Worm (Caenorhabditis elegans) whole organism, mixed stage, embryonic: Measurements from ENCODE around the gene spe-39.

Experiments
- M03D4.4 ChIP-seq: sonication (generic microtip); optimal IDR thresholded peaks from 2 replicates; lab custom pipeline; 2017; ENCODE audit warnings: mild to moderate bottlenecking, missing genetic modification characterization, missing compliant biosample characterization
- bed-3 ChIP-seq: fragments of 200-800 bp; sonication (Bioruptor generic); optimal IDR thresholded peaks from 3 replicates; lab custom pipeline; 2018; ENCODE audit warnings: mild to moderate bottlenecking, missing genetic modification characterization, moderate library complexity, missing compliant biosample characterization
- blmp-1 ChIP-seq: fragments of 150-350 bp; optimal IDR thresholded peaks from 2 replicates; lab custom pipeline; 2014; ENCODE audit warnings: missing biosample characterization, missing genetic modification characterization
- ceh-39 ChIP-seq: fragments of 150-350 bp; optimal IDR thresholded peaks from 2 replicates; lab custom pipeline; 2014; ENCODE audit warnings: missing biosample characterization, missing genetic modification characterization
- ceh-83 ChIP-seq: fragments of 200-800 bp; sonication (Bioruptor generic); optimal IDR thresholded peaks from 2 replicates; lab custom pipeline; 2018; ENCODE audit warnings: mild to moderate bottlenecking, missing genetic modification characterization, missing compliant biosample characterization
- ces-1 ChIP-seq: fragments of 150-350 bp; optimal IDR thresholded peaks from 2 replicates; lab custom pipeline; 2014; ENCODE audit warnings: missing biosample characterization, missing genetic modification reagents, missing genetic modification characterization
- cnd-1 ChIP-seq: fragments of 200-800 bp; sonication (Bioruptor generic); optimal IDR thresholded peaks from 2 replicates; lab custom pipeline; 2018; ENCODE audit warnings: mild to moderate bottlenecking, missing genetic modification characterization, missing compliant biosample characterization
- drap-1 ChIP-seq: fragments of 200-800 bp; sonication (Bioruptor generic); optimal IDR thresholded peaks from 3 replicates; lab custom pipeline; 2018; ENCODE audit warnings: mild to moderate bottlenecking, missing genetic modification characterization, missing compliant biosample characterization
- elt-1 ChIP-seq: sonication (generic microtip); optimal IDR thresholded peaks from 2 replicates; lab custom pipeline; 2017; ENCODE audit warnings: missing genetic modification characterization, mild to moderate bottlenecking, missing compliant biosample characterization, antibody characterized with exemption, moderate library complexity, borderline replicate concordance; ENCODE audit not compliant: insufficient read depth
- ham-2 ChIP-seq: fragments of 200-800 bp; sonication (Bioruptor generic); optimal IDR thresholded peaks from 2 replicates; lab custom pipeline; 2018; ENCODE audit warnings: mild to moderate bottlenecking, missing genetic modification characterization, missing compliant biosample characterization
- hlh-1 ChIP-seq: fragments of 150-350 bp; optimal IDR thresholded peaks from 2 replicates; lab custom pipeline; 2014; ENCODE audit warnings: missing biosample characterization, missing genetic modification reagents, missing genetic modification characterization
- mab-5 ChIP-seq: fragments of 150-350 bp; optimal IDR thresholded peaks from 2 replicates; lab custom pipeline; 2014; ENCODE audit warnings: missing biosample characterization, missing genetic modification characterization
- mep-1 ChIP-seq: fragments of 150-350 bp; optimal IDR thresholded peaks from 2 replicates; lab custom pipeline; 2017; ENCODE audit warnings: missing biosample characterization, missing genetic modification reagents, missing genetic modification characterization, inconsistent platforms
- mls-2 ChIP-seq: sonication (generic microtip); optimal IDR thresholded peaks from 2 replicates; lab custom pipeline; 2016; ENCODE audit warnings: mild to moderate bottlenecking, missing genetic modification characterization, moderate library complexity, missing compliant biosample characterization
- nhr-237 ChIP-seq: fragments of 150-350 bp; optimal IDR thresholded peaks from 2 replicates; lab custom pipeline; 2014; ENCODE audit warnings: missing biosample characterization, missing genetic modification characterization
- nhr-76 ChIP-seq: sonication (generic microtip); optimal IDR thresholded peaks from 2 replicates; lab custom pipeline; 2017; ENCODE audit warnings: missing biosample characterization, missing genetic modification characterization
- pha-4 ChIP-seq: fragments of 150-350 bp; optimal IDR thresholded peaks from 2 replicates; lab custom pipeline; 2018; ENCODE audit warnings: missing biosample characterization, missing genetic modification reagents, missing genetic modification characterization
- sem-2 ChIP-seq: fragments of 200-800 bp; sonication (Bioruptor generic); optimal IDR thresholded peaks from 2 replicates; lab custom pipeline; 2018; ENCODE audit warnings: mild to moderate bottlenecking, missing genetic modification characterization, missing compliant biosample characterization
- snpc-4 ChIP-seq: fragments of 150-350 bp; optimal IDR thresholded peaks from 2 replicates; lab custom pipeline; 2014; ENCODE audit warnings: missing biosample characterization, missing genetic modification characterization
- unc-120 ChIP-seq: sonication (generic microtip); optimal IDR thresholded peaks from 2 replicates; lab custom pipeline; 2017; ENCODE audit warnings: missing genetic modification characterization, missing compliant biosample characterization; ENCODE audit not compliant: poor library complexity, severe bottlenecking
- unc-39 ChIP-seq: fragments of 150-350 bp; optimal IDR thresholded peaks from 2 replicates; lab custom pipeline; 2014; ENCODE audit warnings: missing biosample characterization, missing genetic modification characterization
- zip-8 ChIP-seq: fragments of 150-350 bp; optimal IDR thresholded peaks from 2 replicates; lab custom pipeline; 2014; ENCODE audit warnings: missing biosample characterization, missing genetic modification characterization

The spe-39 gene

ce11 chrV:6835242-6835641 lies 50.0 kb downstream of the spe-39 start, which contains the start of the genes T15B7.14 and col-143:
TSS of gene T15B7.14 (minus strand) at chrV:6835342.
TSS of gene col-143 (plus strand) at chrV:6835635.
- TF ChIP-seq zip-8 (tag; lab: Kevin White, UChicago) (no peak), nhr-76 (tag; lab: Kevin White, UChicago) (no peak), bed-3 (GFP tag; lab: Kevin White, UChicago) (no peak), pha-4 (tag; lab: Kevin White, UChicago) (no peak), ceh-83 (GFP tag; lab: Kevin White, UChicago) (no peak), ces-1 (GFP tag; lab: Kevin White, UChicago) (no peak), unc-39 (tag; lab: Kevin White, UChicago) (no peak), mls-2 (tag; lab: Kevin White, UChicago) (no peak), unc-120 (tag; lab: Kevin White, UChicago) (no peak), M03D4.4 (no peak), mab-5 (tag; lab: Kevin White, UChicago) (no peak), drap-1 (GFP tag; lab: Kevin White, UChicago) (no peak), sem-2 (GFP tag; lab: Kevin White, UChicago) (no peak), elt-1 (no peak), nhr-237 (tag; lab: Kevin White, UChicago) (no peak), ceh-39 (no peak), snpc-4 (tag; lab: Kevin White, UChicago) (no peak), mep-1 (no peak), blmp-1 (no peak), cnd-1 (tag; lab: Kevin White, UChicago) (no peak)

DNA sequence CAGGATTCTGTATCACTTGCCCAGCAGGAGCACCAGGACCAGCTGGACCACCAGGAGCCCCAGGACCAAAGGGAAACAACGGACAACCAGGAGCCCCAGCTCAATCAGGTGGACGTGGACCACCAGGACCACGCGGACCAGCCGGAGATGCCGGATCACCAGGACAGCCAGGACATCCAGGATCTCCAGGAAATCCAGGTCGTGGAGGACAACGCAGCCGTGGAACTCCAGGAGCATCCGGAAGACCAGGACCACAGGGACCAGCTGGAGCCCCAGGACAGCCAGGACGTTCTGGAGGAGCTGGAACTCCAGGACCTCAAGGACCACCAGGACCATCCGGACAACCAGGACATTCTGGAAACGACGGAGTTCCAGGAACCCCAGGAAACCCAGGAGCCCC lies 50.8 kb downstream of the spe-39 start:
- no peak for TF ChIP-seq ceh-39
- no peak for TF ChIP-seq hlh-1
- no peak for TF ChIP-seq ham-2
